Worm (Caenorhabditis elegans) whole organism, midembryonic: ENCODE results near the gene T04F8.2.

Source experiments
- T22C8.4 ChIP-seq: fragments of 200-800 bp; sonication (Bioruptor generic); IDR thresholded peaks from 2 replicates; pipeline ENCODE4 v1.3.6; 2022; ENCODE audit warnings: missing genetic modification characterization, missing compliant biosample characterization
- cog-1 ChIP-seq: sonication (generic microtip); optimal IDR thresholded peaks from 2 replicates; lab custom pipeline; 2016; ENCODE audit warnings: missing genetic modification characterization, missing compliant biosample characterization
- flt-1 ChIP-seq: fragments of 200-800 bp; sonication (Bioruptor generic); IDR thresholded peaks from 2 replicates; pipeline ENCODE4 v1.3.6; 2022; ENCODE audit warnings: missing genetic modification characterization, missing compliant biosample characterization
- klf-2 ChIP-seq: fragments of 200-800 bp; sonication (Bioruptor generic); conservative IDR thresholded peaks from 2 replicates; pipeline ENCODE4 v1.3.6; 2022; ENCODE audit warnings: missing genetic modification reagents, missing genetic modification characterization, missing compliant biosample characterization
- med-1 ChIP-seq: sonication (generic microtip); optimal IDR thresholded peaks from 2 replicates; lab custom pipeline; 2017; ENCODE audit warnings: missing genetic modification characterization, mild to moderate bottlenecking, missing compliant biosample characterization, antibody characterized with exemption, missing genetic modification reagents; ENCODE audit not compliant: insufficient read depth
- ref-1 ChIP-seq: fragments of 200-800 bp; sonication (Bioruptor generic); conservative IDR thresholded peaks from 2 replicates; pipeline ENCODE4 v1.3.6; 2022; ENCODE audit warnings: missing genetic modification reagents, missing genetic modification characterization, missing compliant biosample characterization
- tab-1 ChIP-seq: fragments of 200-800 bp; sonication (Bioruptor generic); IDR thresholded peaks from 2 replicates; pipeline ENCODE4 v1.3.6; 2022; ENCODE audit warnings: missing genetic modification characterization, missing compliant biosample characterization
- ztf-23 ChIP-seq: fragments of 200-800 bp; sonication (Bioruptor generic); IDR thresholded peaks from 2 replicates; pipeline ENCODE4 v1.3.6; 2022; ENCODE audit warnings: missing genetic modification reagents, missing genetic modification characterization, missing compliant biosample characterization
- ztf-29 ChIP-seq: fragments of 200-800 bp; sonication (Bioruptor generic); IDR thresholded peaks from 2 replicates; pipeline ENCODE4 v1.3.6; 2022; ENCODE audit warnings: missing genetic modification reagents, missing genetic modification characterization, missing compliant biosample characterization

Gene T04F8.2

DNA sequence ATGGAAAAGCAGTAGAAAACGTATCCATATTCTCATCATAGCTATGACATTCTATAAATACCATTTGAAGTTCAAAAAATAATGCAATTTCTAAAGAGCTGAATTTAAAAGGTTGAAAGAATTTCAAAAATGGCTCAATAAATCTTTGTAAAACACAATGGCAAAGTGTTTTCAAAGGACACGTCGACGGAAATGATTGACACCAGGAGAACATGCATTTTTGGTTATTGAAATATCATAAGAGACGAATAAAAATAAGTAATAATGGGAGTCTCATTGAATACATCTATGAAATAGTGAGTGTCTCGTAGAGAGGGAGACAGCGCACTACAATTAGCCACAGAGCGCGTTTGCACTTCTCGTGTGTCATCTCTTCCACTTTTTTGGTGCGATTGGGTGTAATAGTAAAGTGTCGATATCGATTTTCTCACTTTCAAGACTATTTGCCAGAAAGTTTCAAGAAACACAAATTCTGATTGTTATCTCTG is at the start of gene T04F8.2:
T04F8.2 (minus strand) TSS at position 51 of the 488 bp plus-strand sequence.
- TF ChIP-seq T22C8.4 (GFP tag; lab: Robert Waterston, UW) (peak; percentile 39; the same call in 1 of the 2 replicates), med-1 (GFP tag; lab: Kevin White, UChicago) (no peak), tab-1 (GFP tag; lab: Robert Waterston, UW) (no peak), cog-1 (peak; percentile 45), klf-2 (no peak)

DNA sequence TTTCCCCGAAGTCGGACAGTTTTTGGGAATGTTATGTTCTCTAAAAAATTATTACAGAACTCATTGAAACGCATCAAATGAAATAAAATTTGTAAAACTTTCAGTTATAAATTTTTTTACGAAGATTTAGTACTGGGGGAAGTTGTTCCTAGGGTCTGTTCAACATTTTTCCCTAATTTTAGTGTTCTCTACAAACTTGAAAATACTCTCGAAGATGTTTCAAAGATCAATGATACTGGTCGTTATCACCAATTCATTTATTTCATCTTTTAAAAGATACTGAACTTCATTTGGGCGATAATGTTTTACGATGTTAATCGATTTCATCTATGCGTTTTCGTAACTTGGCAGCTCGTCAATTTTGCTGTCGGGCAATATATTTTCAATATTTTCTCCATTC is 45.9 kb upstream of the T04F8.2 start, which contains the start of gene C44C10.3:
C44C10.3 (plus strand) TSS at position 301 of the 400 bp plus-strand sequence.
- TF ChIP-seq med-1 (GFP tag; lab: Kevin White, UChicago) (no peak), ztf-29 (no peak), ztf-23 (GFP tag; lab: Robert Waterston, UW) (no peak), flt-1 (no peak), tab-1 (GFP tag; lab: Robert Waterston, UW) (no peak), ref-1 (GFP tag; lab: Robert Waterston, UW) (no peak), klf-2 (no peak), T22C8.4 (GFP tag; lab: Robert Waterston, UW) (no peak), cog-1 (no peak)

DNA sequence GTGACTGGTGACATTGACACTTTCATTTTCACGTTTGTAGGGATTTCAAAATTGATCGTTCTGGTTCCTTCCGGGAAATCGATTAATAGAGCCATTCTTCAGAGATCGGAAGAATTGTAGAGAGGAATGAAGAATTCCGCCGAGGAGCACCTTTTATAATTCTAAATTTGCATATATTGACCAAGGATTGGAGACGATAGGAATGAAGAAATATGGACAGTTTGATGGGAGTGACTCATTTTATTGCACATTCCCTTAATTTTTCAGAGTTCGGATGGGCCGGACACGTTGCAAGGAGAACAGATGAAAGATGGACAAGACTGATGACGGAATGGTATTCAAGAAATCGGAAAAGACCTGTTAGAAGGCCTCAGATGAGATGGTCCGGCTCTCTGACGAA is 43.9 kb upstream of the T04F8.2 start, which contains the start of gene C44C10.15:
C44C10.15 (minus strand) TSS at position 101 of the 400 bp plus-strand sequence.
- TF ChIP-seq tab-1 (GFP tag; lab: Robert Waterston, UW) (no peak), ref-1 (GFP tag; lab: Robert Waterston, UW) (no peak), cog-1 (no peak), ztf-23 (GFP tag; lab: Robert Waterston, UW) (no peak), ztf-29 (no peak), flt-1 (no peak), T22C8.4 (GFP tag; lab: Robert Waterston, UW) (no peak), klf-2 (no peak), med-1 (GFP tag; lab: Kevin White, UChicago) (no peak)

DNA sequence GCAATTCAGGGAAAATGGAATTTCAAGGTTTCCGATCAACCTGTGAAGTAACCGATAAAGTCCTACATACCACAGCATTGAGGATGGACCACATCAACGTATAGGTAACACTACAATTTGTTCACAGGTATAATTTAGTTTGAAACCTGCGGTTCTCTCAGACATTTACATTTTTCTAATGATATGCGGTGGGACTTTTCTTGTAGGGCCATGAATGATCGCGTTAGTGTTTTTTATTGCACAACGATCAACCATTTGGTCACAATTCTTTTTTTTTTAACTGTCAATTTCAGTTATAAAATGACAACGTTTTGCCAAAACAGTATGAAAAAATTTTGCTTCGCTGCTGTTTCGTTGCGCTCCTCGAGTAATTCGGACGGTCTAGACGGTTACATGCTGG is 40.3 kb upstream of the T04F8.2 start, which contains the start of gene C44C10.12:
C44C10.12 (plus strand) TSS at position 301 of the 400 bp plus-strand sequence.
- TF ChIP-seq med-1 (GFP tag; lab: Kevin White, UChicago) = no peak
- TF ChIP-seq ztf-29 = no peak
- TF ChIP-seq flt-1 = no peak
- TF ChIP-seq cog-1 = no peak
- no peak for TF ChIP-seq klf-2
- no peak for TF ChIP-seq T22C8.4 (GFP tag; lab: Robert Waterston, UW)
- TF ChIP-seq ref-1 (GFP tag; lab: Robert Waterston, UW) = no peak
- no peak for TF ChIP-seq tab-1 (GFP tag; lab: Robert Waterston, UW)
- TF ChIP-seq ztf-23 (GFP tag; lab: Robert Waterston, UW) = no peak

DNA sequence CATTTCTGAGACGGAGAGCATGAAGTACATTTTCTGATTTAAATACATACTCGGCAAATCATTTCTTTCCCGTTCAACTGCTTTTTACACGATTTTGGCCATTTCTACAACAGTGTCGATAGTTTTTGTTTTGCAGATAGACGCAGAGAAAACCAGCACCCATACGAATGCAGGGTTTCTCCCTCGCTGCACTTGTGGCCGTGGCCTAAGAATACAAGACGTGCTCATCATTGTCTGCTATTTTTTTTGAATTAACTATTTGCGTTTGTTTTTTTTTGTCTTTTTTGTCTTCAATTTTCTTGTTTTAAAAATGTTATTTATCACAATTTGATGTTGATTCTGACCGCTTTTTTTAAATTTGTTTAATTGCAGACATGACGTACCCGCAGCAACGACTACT is 36.7 kb upstream of the T04F8.2 start, which contains the start of gene smcl-1:
smcl-1 (plus strand) TSS at position 373 of the 400 bp plus-strand sequence.
- peak; percentile 16 for TF ChIP-seq cog-1
- no peak for TF ChIP-seq ztf-29

DNA sequence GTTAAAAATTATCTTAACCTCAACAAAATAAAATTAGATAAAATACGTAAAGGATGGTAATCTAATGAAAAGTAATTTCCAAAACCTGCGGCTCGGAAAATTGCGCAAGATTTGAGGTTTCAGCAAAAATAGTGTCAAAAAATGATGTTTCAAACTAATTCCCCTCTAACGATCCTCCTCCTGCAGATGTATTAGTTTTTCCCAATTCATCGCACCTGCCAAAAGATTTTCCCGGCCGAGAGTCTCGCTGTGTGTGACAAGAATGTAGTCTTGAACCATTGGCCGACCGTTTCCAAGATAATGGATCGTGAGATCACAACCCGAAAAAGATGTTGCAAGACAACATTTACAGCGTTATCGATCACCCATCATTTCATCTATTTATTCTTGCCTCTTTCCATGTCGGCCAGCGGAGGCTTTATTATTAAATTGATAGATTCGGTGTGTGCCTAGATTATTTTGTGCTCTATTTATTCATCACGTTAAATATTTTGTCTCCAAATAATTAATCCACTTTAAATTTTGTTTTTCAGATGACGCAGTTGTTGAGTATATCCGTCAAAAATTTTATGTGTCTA is 33.7 kb upstream of the T04F8.2 start, which contains the start of the genes C44C10.10 and C44C10.5:
C44C10.10 (plus strand) TSS at position 301 of the 578 bp plus-strand sequence.
C44C10.5 (plus strand) TSS at position 528 of the 578 bp plus-strand sequence.
- no peak for TF ChIP-seq tab-1 (GFP tag; lab: Robert Waterston, UW)
- no peak for TF ChIP-seq T22C8.4 (GFP tag; lab: Robert Waterston, UW)
- TF ChIP-seq med-1 (GFP tag; lab: Kevin White, UChicago) = no peak
- TF ChIP-seq cog-1 = no peak
- no peak for TF ChIP-seq ztf-23 (GFP tag; lab: Robert Waterston, UW)
- TF ChIP-seq ztf-29 = no peak

DNA sequence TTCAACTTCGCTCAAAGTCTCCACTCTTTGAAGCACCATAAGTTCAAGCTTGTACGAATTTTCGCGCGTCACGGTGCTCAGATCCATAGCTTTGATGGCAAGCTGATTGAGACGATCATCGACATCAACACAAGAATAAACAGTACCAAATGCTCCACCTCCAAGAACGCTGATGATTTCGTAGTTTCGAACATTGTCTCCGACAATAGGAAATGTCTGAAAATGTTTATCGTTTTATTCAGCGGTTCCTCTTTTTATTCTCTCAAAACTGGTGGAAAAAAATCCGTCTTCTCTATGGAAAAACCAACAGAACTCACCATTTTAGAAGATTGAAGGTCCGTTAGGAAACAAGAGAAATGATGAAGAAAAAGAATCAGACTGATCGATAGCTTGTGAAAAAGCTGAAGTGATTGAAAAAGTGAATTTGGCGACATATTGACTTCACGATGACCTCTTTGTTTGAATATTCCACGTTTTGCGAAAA is 31.5 kb upstream of the T04F8.2 start, which contains the start of gene C44C10.7:
C44C10.7 (minus strand) TSS at position 434 of the 484 bp plus-strand sequence.
- TF ChIP-seq tab-1 (GFP tag; lab: Robert Waterston, UW) (no peak), ztf-29 (no peak), med-1 (GFP tag; lab: Kevin White, UChicago) (no peak), ztf-23 (GFP tag; lab: Robert Waterston, UW) (no peak), flt-1 (no peak), klf-2 (no peak), ref-1 (GFP tag; lab: Robert Waterston, UW) (no peak), T22C8.4 (GFP tag; lab: Robert Waterston, UW) (no peak), cog-1 (no peak)

DNA sequence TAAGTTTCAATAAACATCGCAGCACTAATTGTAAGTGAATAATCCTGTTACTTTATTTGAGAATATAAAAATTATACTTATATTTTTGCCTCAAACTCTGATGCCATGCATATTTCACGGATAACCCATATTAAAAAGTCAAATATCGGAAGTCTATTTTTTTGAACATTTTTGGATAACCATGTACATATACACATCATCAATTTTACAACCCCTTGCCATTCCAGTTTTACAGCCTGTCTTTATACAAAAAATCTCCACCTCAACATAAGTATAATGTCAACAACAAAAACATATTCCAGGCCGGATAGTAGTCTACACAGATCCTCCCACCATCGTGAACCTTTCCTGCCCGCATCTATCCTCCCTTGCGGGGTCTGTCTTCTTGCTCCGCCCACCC is 27.9 kb upstream of the T04F8.2 start, which contains the start of gene hnd-1:
hnd-1 (plus strand) TSS at position 301 of the 400 bp plus-strand sequence.
- TF ChIP-seq cog-1 = no peak
- no peak for TF ChIP-seq med-1 (GFP tag; lab: Kevin White, UChicago)
- TF ChIP-seq ztf-23 (GFP tag; lab: Robert Waterston, UW) = no peak
- no peak for TF ChIP-seq T22C8.4 (GFP tag; lab: Robert Waterston, UW)
- no peak for TF ChIP-seq ref-1 (GFP tag; lab: Robert Waterston, UW)
- no peak for TF ChIP-seq flt-1
- no peak for TF ChIP-seq ztf-29
- TF ChIP-seq tab-1 (GFP tag; lab: Robert Waterston, UW) = no peak
- TF ChIP-seq klf-2 = no peak

DNA sequence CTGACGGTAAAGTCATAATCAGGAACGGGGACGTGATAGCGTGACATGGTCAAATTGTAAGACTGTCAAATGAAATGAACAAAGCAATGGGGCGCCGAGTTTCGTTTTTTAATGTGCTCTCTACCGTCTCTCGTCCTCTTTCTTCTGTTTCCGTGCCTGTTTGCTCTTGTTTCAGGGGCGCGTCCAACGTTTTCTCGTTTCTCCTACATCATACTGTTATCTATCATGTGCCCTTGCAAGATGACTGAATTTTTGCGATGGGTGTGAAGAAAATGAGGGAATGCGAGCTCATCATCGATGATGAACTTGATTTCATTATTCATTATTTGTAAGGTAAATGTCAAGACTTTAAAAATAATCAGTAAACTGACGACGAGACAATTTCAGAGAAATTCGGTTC is 24.5 kb upstream of the T04F8.2 start, which contains the start of gene T04F8.7:
T04F8.7 (minus strand) TSS at position 130 of the 400 bp plus-strand sequence.
- no peak for TF ChIP-seq klf-2
- TF ChIP-seq cog-1 = no peak
- no peak for TF ChIP-seq flt-1
